Worm (Caenorhabditis elegans) whole organism, L3 larva: ENCODE results near the gene R05F9.7.
A peak's percentile ranks its signal among the peaks of the same experiment; 100 is the strongest.
"Not testable (repeated sequence)": the region's sequence is repeated elsewhere in the genome, so short reads cannot be mapped to it uniquely, and the experiment has no call there.

ENCODE experiments used
- R02D3.7 ChIP-seq: fragments of 150-350 bp; optimal IDR thresholded peaks from 2 replicates; lab custom pipeline; 2014; ENCODE audit warnings: missing biosample characterization, missing genetic modification characterization
- ZK546.5 ChIP-seq: sonication (generic microtip); optimal IDR thresholded peaks from 2 replicates; lab custom pipeline; 2017; ENCODE audit warnings: missing biosample characterization, missing genetic modification characterization
- aly-2 ChIP-seq: fragments of 150-350 bp; optimal IDR thresholded peaks from 2 replicates; lab custom pipeline; 2014; ENCODE audit warnings: missing biosample characterization, missing genetic modification characterization
- ama-1 ChIP-seq: fragments of 150-350 bp; optimal IDR thresholded peaks from 2 replicates; lab custom pipeline; 2018
- ceh-16 ChIP-seq: sonication (generic microtip); optimal IDR thresholded peaks from 2 replicates; lab custom pipeline; 2017; ENCODE audit warnings: missing biosample characterization, missing genetic modification characterization
- ceh-28 ChIP-seq: fragments of 150-350 bp; optimal IDR thresholded peaks from 2 replicates; lab custom pipeline; 2014; ENCODE audit warnings: missing biosample characterization, missing genetic modification reagents, missing genetic modification characterization
- ceh-82 ChIP-seq: fragments of 150-350 bp; optimal IDR thresholded peaks from 2 replicates; lab custom pipeline; 2014; ENCODE audit warnings: missing biosample characterization, missing genetic modification characterization
- ceh-9 ChIP-seq: sonication (generic microtip); optimal IDR thresholded peaks from 2 replicates; lab custom pipeline; 2018; ENCODE audit warnings: missing biosample characterization, missing genetic modification characterization
- daf-12 ChIP-seq: fragments of 150-350 bp; optimal IDR thresholded peaks from 2 replicates; lab custom pipeline; 2014; ENCODE audit warnings: missing biosample characterization, missing genetic modification reagents, missing genetic modification characterization
- egl-27 ChIP-seq: sonication (generic microtip); optimal IDR thresholded peaks from 4 replicates; lab custom pipeline; 2017; ENCODE audit warnings: missing biosample characterization, missing genetic modification reagents, missing genetic modification characterization
- egl-5 ChIP-seq: fragments of 150-350 bp; optimal IDR thresholded peaks from 2 replicates; lab custom pipeline; 2017; ENCODE audit warnings: missing biosample characterization, missing genetic modification reagents, missing genetic modification characterization, inconsistent platforms
- elt-1 ChIP-seq: fragments of 150-350 bp; optimal IDR thresholded peaks from 2 replicates; lab custom pipeline; 2014; ENCODE audit warnings: missing biosample characterization, missing genetic modification characterization
- elt-2 ChIP-seq: sonication (generic microtip); optimal IDR thresholded peaks from 2 replicates; lab custom pipeline; 2016; ENCODE audit warnings: missing genetic modification reagents, mild to moderate bottlenecking, missing genetic modification characterization, missing compliant biosample characterization
- elt-3 ChIP-seq, 3 experiments: fragments of 150-350 bp in 1 of 3; sonication (generic microtip) in 2 of 3; optimal IDR thresholded peaks; 2 replicates in 2 of 3; 4 replicates in 1 of 3; lab custom pipeline; 2014 to 2017; ENCODE audit warnings: missing biosample characterization in 3 of 3, missing genetic modification characterization in 3 of 3
- fkh-10 ChIP-seq: sonication (generic microtip); optimal IDR thresholded peaks from 2 replicates; lab custom pipeline; 2017; ENCODE audit warnings: missing biosample characterization, missing genetic modification reagents, missing genetic modification characterization
- fos-1 ChIP-seq: fragments of 150-350 bp; optimal IDR thresholded peaks from 2 replicates; lab custom pipeline; 2014; ENCODE audit warnings: missing biosample characterization, missing genetic modification characterization
- hmg-11 ChIP-seq: sonication (generic microtip); optimal IDR thresholded peaks from 2 replicates; lab custom pipeline; 2016; ENCODE audit warnings: missing genetic modification characterization, missing compliant biosample characterization
- jun-1 ChIP-seq: fragments of 150-350 bp; optimal IDR thresholded peaks from 2 replicates; lab custom pipeline; 2014; ENCODE audit warnings: missing biosample characterization, missing genetic modification reagents, missing genetic modification characterization
- lin-15B ChIP-seq: fragments of 150-350 bp; optimal IDR thresholded peaks from 2 replicates; lab custom pipeline; 2014; ENCODE audit warnings: missing biosample characterization, missing genetic modification characterization
- lin-39 ChIP-seq: fragments of 150-350 bp; optimal IDR thresholded peaks from 2 replicates; lab custom pipeline; 2018; ENCODE audit warnings: missing biosample characterization, missing genetic modification reagents, missing genetic modification characterization
- lsy-12 ChIP-seq: sonication (generic microtip); optimal IDR thresholded peaks from 2 replicates; lab custom pipeline; 2016; ENCODE audit warnings: mild to moderate bottlenecking, missing genetic modification characterization, missing compliant biosample characterization
- mdl-1 ChIP-seq: fragments of 150-350 bp; optimal IDR thresholded peaks from 2 replicates; lab custom pipeline; 2014; ENCODE audit warnings: missing biosample characterization, missing genetic modification characterization
- mml-1 ChIP-seq: fragments of 150-350 bp; sonication (generic microtip); optimal IDR thresholded peaks from 3 replicates; lab custom pipeline; 2014; ENCODE audit warnings: missing biosample characterization, missing genetic modification characterization
- nfya-1 ChIP-seq: sonication (generic microtip); optimal IDR thresholded peaks from 2 replicates; lab custom pipeline; 2017; ENCODE audit warnings: missing genetic modification characterization, mild to moderate bottlenecking, missing compliant biosample characterization, antibody characterized with exemption, moderate library complexity; ENCODE audit not compliant: insufficient read depth
- nhr-11 ChIP-seq: fragments of 150-350 bp; optimal IDR thresholded peaks from 2 replicates; lab custom pipeline; 2014; ENCODE audit warnings: missing biosample characterization, missing genetic modification characterization
- nhr-12 ChIP-seq: fragments of 150-350 bp; optimal IDR thresholded peaks from 2 replicates; lab custom pipeline; 2014; ENCODE audit warnings: missing biosample characterization, missing genetic modification characterization
- nhr-237 ChIP-seq: fragments of 150-350 bp; optimal IDR thresholded peaks from 2 replicates; lab custom pipeline; 2014; ENCODE audit warnings: missing biosample characterization, missing genetic modification characterization
- nhr-25 ChIP-seq: sonication (generic microtip); optimal IDR thresholded peaks from 2 replicates; lab custom pipeline; 2017; ENCODE audit warnings: missing biosample characterization, missing genetic modification characterization
- nhr-43 ChIP-seq: sonication (generic microtip); optimal IDR thresholded peaks from 2 replicates; lab custom pipeline; 2016; ENCODE audit warnings: mild to moderate bottlenecking, missing genetic modification characterization, missing compliant biosample characterization; ENCODE audit not compliant: poor library complexity, severe bottlenecking
- nhr-67 ChIP-seq: fragments of 150-350 bp; optimal IDR thresholded peaks from 2 replicates; lab custom pipeline; 2014; ENCODE audit warnings: missing biosample characterization, missing genetic modification characterization
- nhr-76 ChIP-seq: fragments of 150-350 bp; sonication (generic microtip); optimal IDR thresholded peaks from 5 replicates; lab custom pipeline; 2014; ENCODE audit warnings: missing biosample characterization, missing genetic modification characterization
- nhr-77 ChIP-seq: fragments of 150-350 bp; optimal IDR thresholded peaks from 2 replicates; lab custom pipeline; 2014; ENCODE audit warnings: missing biosample characterization, missing genetic modification characterization
- pha-4 ChIP-seq: fragments of 150-350 bp; optimal IDR thresholded peaks from 2 replicates; lab custom pipeline; 2014; ENCODE audit warnings: missing biosample characterization, missing genetic modification reagents, missing genetic modification characterization
- pqm-1 ChIP-seq: fragments of 150-350 bp; optimal IDR thresholded peaks from 2 replicates; lab custom pipeline; 2017; ENCODE audit warnings: missing biosample characterization, missing genetic modification characterization, inconsistent platforms
- sea-2 ChIP-seq: fragments of 150-350 bp; sonication (generic microtip); optimal IDR thresholded peaks from 4 replicates; lab custom pipeline; 2014; ENCODE audit warnings: missing biosample characterization, missing genetic modification reagents, missing genetic modification characterization
- skn-1 ChIP-seq: fragments of 150-350 bp; optimal IDR thresholded peaks from 2 replicates; lab custom pipeline; 2014; ENCODE audit warnings: missing biosample characterization, missing genetic modification characterization
- snpc-4 ChIP-seq: fragments of 150-350 bp; optimal IDR thresholded peaks from 2 replicates; lab custom pipeline; 2014; ENCODE audit warnings: missing biosample characterization, missing genetic modification characterization
- tbx-2 ChIP-seq: sonication (generic microtip); optimal IDR thresholded peaks from 2 replicates; lab custom pipeline; 2016; ENCODE audit warnings: mild to moderate bottlenecking, missing genetic modification characterization, missing compliant biosample characterization
- unc-39 ChIP-seq: sonication (generic microtip); optimal IDR thresholded peaks from 4 replicates; lab custom pipeline; 2017; ENCODE audit warnings: missing biosample characterization, missing genetic modification characterization
- unc-62 ChIP-seq: fragments of 150-350 bp; sonication (generic microtip); optimal IDR thresholded peaks from 4 replicates; lab custom pipeline; 2014; ENCODE audit warnings: missing biosample characterization, missing genetic modification reagents, missing genetic modification characterization
- zag-1 ChIP-seq: fragments of 150-350 bp; optimal IDR thresholded peaks from 2 replicates; lab custom pipeline; 2014; ENCODE audit warnings: missing biosample characterization, missing genetic modification characterization
- ztf-4 ChIP-seq: fragments of 150-350 bp; optimal IDR thresholded peaks from 2 replicates; lab custom pipeline; 2014; ENCODE audit warnings: missing biosample characterization, missing genetic modification characterization

The R05F9.7 gene

DNA sequence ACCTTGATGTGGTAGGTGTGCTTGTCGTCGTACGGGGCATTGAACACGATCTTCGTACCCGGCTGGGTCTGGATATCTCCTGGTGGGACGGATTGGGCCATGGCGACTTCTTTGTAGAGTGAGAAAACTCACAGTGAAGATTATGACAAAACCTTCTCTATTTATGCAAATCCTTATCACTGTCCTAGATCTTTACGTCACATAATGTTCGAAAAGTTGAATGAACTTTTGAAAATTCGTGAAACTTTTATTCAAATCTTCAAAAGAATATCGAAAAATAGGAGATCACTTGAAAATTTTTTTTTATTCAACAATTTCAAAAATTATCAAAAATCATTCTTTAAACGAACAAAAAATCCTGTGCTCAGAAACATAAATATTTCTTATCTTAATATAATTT lies 6.5 kb downstream of the R05F9.7 start, which contains the start of gene msp-33:
TSS of gene msp-33 (minus strand) at position 101 of the 400 bp plus-strand sequence.
- no peak for TF ChIP-seq elt-3 (tag; optimal IDR thresholded peaks at IDR 0.05; lab: Kevin White, UChicago)
- no peak for TF ChIP-seq nhr-237
- TF ChIP-seq skn-1 (tag; lab: Kevin White, UChicago), result no peak

DNA sequence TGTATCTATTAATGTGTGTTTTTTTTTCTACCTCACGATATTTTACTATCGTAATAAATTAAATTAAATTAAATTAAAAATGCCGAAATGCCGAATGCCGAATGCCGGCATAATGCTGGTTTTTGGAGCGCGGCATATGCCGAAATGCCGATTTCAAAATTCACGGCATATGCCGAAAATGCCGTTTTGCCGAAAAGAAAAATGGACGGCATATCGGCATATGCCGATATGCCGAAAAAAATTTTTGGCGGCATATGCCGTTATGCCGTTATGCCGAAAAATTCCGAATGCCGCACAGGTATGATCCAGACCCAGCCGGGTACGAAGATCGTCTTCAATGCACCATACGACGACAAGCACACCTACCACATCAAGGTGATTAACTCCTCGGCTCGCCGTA lies 12.5 kb downstream of the R05F9.7 start, which contains the start of gene msp-32:
TSS of gene msp-32 (plus strand) at position 301 of the 400 bp plus-strand sequence.
- not testable (repeated sequence) for TF ChIP-seq ztf-4 (tag; lab: Kevin White, UChicago); egl-27 (tag; lab: Kevin White, UChicago); ceh-28

- TF ChIP-seq ama-1 (lab: Kevin White, UChicago) (peak; percentile 85), ceh-9 (tag; lab: Kevin White, UChicago) (no peak), zag-1 (tag; lab: Kevin White, UChicago) (no peak), nfya-1 (tag; lab: Kevin White, UChicago) (peak; percentile 60), elt-2 (tag; lab: Kevin White, UChicago) (peak; percentile 64), nhr-43 (tag; lab: Kevin White, UChicago) (no peak), fkh-10 (GFP tag; lab: Kevin White, UChicago) (no peak), pha-4 (tag; lab: Kevin White, UChicago) (peak; percentile 69), ceh-28 (peak; percentile 52), lin-15B (tag; lab: Kevin White, UChicago) (peak; percentile 33), nhr-25 (peak; percentile 45)
These were observed 16.0 kb downstream of the R05F9.7 start, which contains the start of gene R05F9.9 for ce11 chrII:4902035-4902434. TSS of gene R05F9.9 (minus strand) at chrII:4902100.

ce11 chrII:4903696-4904095 lies 17.6 kb downstream of the R05F9.7 start, which contains the start of gene sgt-1:
TSS of gene sgt-1 (minus strand) at chrII:4903796.
- TF ChIP-seq fos-1 (tag; lab: Kevin White, UChicago); R02D3.7; mdl-1 (tag; lab: Kevin White, UChicago): not testable (repeated sequence)

DNA sequence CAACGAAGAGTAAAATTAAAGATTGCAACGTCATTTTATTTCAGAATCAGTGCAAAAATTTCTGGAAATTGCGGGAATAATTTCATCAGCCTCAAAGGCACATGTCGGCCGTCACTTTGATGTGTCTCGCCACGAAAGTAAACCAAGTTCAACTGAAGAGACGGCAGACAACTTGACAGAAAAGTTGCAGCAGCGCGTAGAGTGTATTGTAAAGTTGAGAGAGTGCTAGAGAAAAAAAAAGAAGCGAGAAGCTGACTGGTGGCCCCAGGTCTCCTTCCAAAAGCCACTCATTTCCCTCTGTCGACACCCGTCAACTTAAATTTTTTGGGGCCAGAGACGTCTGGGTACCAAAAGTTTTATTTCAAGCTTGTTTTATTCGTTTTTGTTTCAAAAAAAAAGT lies 18.2 kb downstream of the R05F9.7 start:
- TF ChIP-seq fos-1 (tag; lab: Kevin White, UChicago), result no peak
- TF ChIP-seq lsy-12 (tag; lab: Kevin White, UChicago), result no peak
- TF ChIP-seq nhr-43 (tag; lab: Kevin White, UChicago), result no peak
- TF ChIP-seq mdl-1 (tag; lab: Kevin White, UChicago), result no peak
- TF ChIP-seq R02D3.7, result no peak
- peak; percentile 36 for TF ChIP-seq ceh-28
- no peak for TF ChIP-seq aly-2 (tag; lab: Kevin White, UChicago)
- no peak for TF ChIP-seq nhr-237
- TF ChIP-seq nhr-67 (tag; lab: Kevin White, UChicago), result no peak
- TF ChIP-seq ztf-4 (tag; lab: Kevin White, UChicago), result no peak
- no peak for TF ChIP-seq ama-1 (lab: Kevin White, UChicago)
- TF ChIP-seq nhr-76 (tag; lab: Kevin White, UChicago), result no peak
- no peak for TF ChIP-seq unc-39 (tag; lab: Kevin White, UChicago)
- TF ChIP-seq jun-1 (tag; lab: Kevin White, UChicago), result peak; percentile 56
- TF ChIP-seq elt-2 (tag; lab: Kevin White, UChicago), result peak; percentile 68
- TF ChIP-seq tbx-2 (tag; lab: Kevin White, UChicago), result no peak
- TF ChIP-seq pha-4 (tag; lab: Kevin White, UChicago), result peak; percentile 84
- no peak for TF ChIP-seq mml-1 (tag; lab: Kevin White, UChicago)
- no peak for TF ChIP-seq nhr-12 (tag; lab: Kevin White, UChicago)
- TF ChIP-seq unc-62, result peak; percentile 37
- TF ChIP-seq nfya-1 (tag; lab: Kevin White, UChicago), result peak; percentile 96
- peak; percentile 46 for TF ChIP-seq fkh-10 (GFP tag; lab: Kevin White, UChicago)
- peak; percentile 83 for TF ChIP-seq hmg-11 (tag; lab: Kevin White, UChicago)
- no peak for TF ChIP-seq ceh-82
- no peak for TF ChIP-seq nhr-77 (tag; lab: Kevin White, UChicago)
- TF ChIP-seq nhr-11 (tag; lab: Kevin White, UChicago), result no peak
- peak; percentile 68 for TF ChIP-seq lin-39 (tag; lab: Kevin White, UChicago)
- TF ChIP-seq sea-2, result no peak
- TF ChIP-seq ceh-9 (tag; lab: Kevin White, UChicago), result no peak
- peak; percentile 77 for TF ChIP-seq snpc-4
- no peak for TF ChIP-seq elt-1 (tag; lab: Kevin White, UChicago)
- peak; percentile 70 for TF ChIP-seq skn-1 (tag; lab: Kevin White, UChicago)
- TF ChIP-seq ceh-16, result no peak
- peak; percentile 79 for TF ChIP-seq nhr-25
- no peak for TF ChIP-seq ZK546.5
- TF ChIP-seq zag-1 (tag; lab: Kevin White, UChicago), result no peak
- peak; percentile 18 for TF ChIP-seq egl-27 (tag; lab: Kevin White, UChicago)
- peak; percentile 50 for TF ChIP-seq pqm-1 (tag; lab: Kevin White, UChicago)
- TF ChIP-seq egl-5 (tag; lab: Kevin White, UChicago), result peak; percentile 78
- TF ChIP-seq daf-12 (tag; lab: Kevin White, UChicago), result no peak
